Worm (Caenorhabditis elegans) whole organism, young adult: ENCODE measurements around the gene dpf-1.

Experiments used
- B0019.2 ChIP-seq: fragments of 200-800 bp; sonication (Bioruptor generic); conservative IDR thresholded peaks from 2 replicates; pipeline ENCODE4 v1.3.6; 2022; ENCODE audit warnings: missing genetic modification reagents, missing genetic modification characterization, missing compliant biosample characterization
- B0035.1 ChIP-seq: sonication (generic microtip); optimal IDR thresholded peaks from 2 replicates; lab custom pipeline; 2016; ENCODE audit warnings: missing genetic modification characterization, mild to moderate bottlenecking, missing compliant biosample characterization, missing genotype, missing genetic modification reagents
- D2030.7 ChIP-seq: fragments of 200-800 bp; sonication (Bioruptor generic); IDR thresholded peaks from 2 replicates; pipeline ENCODE4 v1.3.6; 2022; ENCODE audit warnings: missing genetic modification reagents, missing genetic modification characterization, missing compliant biosample characterization
- F33H1.4 ChIP-seq: fragments of 200-800 bp; sonication (Bioruptor generic); IDR thresholded peaks from 2 replicates; pipeline ENCODE4 v1.3.6; 2022; ENCODE audit warnings: missing genetic modification reagents, missing genetic modification characterization, missing compliant biosample characterization
- F37B4.10 ChIP-seq: fragments of 200-800 bp; sonication (Bioruptor generic); IDR thresholded peaks from 2 replicates; pipeline ENCODE4 v1.3.6; 2022; ENCODE audit warnings: missing genetic modification characterization, missing compliant biosample characterization
- F49E8.2 ChIP-seq: sonication (generic microtip); optimal IDR thresholded peaks from 3 replicates; lab custom pipeline; 2017; ENCODE audit warnings: missing genetic modification characterization, mild to moderate bottlenecking, missing compliant biosample characterization, antibody characterized with exemption, moderate library complexity; ENCODE audit not compliant: insufficient read depth
- K11D2.4 ChIP-seq: fragments of 200-800 bp; sonication (Bioruptor generic); IDR thresholded peaks from 2 replicates; pipeline ENCODE4 v1.3.6; 2022; ENCODE audit warnings: missing genetic modification reagents, missing genetic modification characterization, missing compliant biosample characterization
- K12H6.12 ChIP-seq: fragments of 200-800 bp; sonication (Bioruptor generic); optimal IDR thresholded peaks from 2 replicates; lab custom pipeline; 2018; ENCODE audit warnings: mild to moderate bottlenecking, missing genetic modification characterization, missing compliant biosample characterization
- Y53G8AR.9 ChIP-seq: fragments of 200-800 bp; sonication (Bioruptor generic); conservative IDR thresholded peaks from 2 replicates; pipeline ENCODE4 v1.3.6; 2022; ENCODE audit warnings: missing genetic modification reagents, missing genetic modification characterization, missing compliant biosample characterization
- Y95B8A.8 ChIP-seq: fragments of 200-800 bp; sonication (Bioruptor generic); IDR thresholded peaks from 2 replicates; pipeline ENCODE4 v1.3.6; 2022; ENCODE audit warnings: missing genetic modification reagents, missing genetic modification characterization, missing compliant biosample characterization
- athp-1 ChIP-seq: sonication (generic microtip); optimal IDR thresholded peaks from 2 replicates; lab custom pipeline; 2017; ENCODE audit warnings: mild to moderate bottlenecking, missing genetic modification characterization, missing compliant biosample characterization
- attf-3 ChIP-seq: fragments of 200-800 bp; sonication (Bioruptor generic); conservative IDR thresholded peaks from 2 replicates; pipeline ENCODE4 v1.3.6; 2022; ENCODE audit warnings: missing genetic modification reagents, missing genetic modification characterization, missing compliant biosample characterization
- attf-5 ChIP-seq: fragments of 200-800 bp; sonication (Bioruptor generic); optimal IDR thresholded peaks from 2 replicates; lab custom pipeline; 2018; ENCODE audit warnings: mild to moderate bottlenecking, missing genetic modification characterization, missing compliant biosample characterization
- attf-6 ChIP-seq: fragments of 200-800 bp; sonication (Bioruptor generic); IDR thresholded peaks from 2 replicates; pipeline ENCODE4 v1.3.6; 2022; ENCODE audit warnings: missing genetic modification reagents, missing genetic modification characterization, missing compliant biosample characterization
- bed-1 ChIP-seq: fragments of 200-800 bp; sonication (Bioruptor generic); IDR thresholded peaks from 2 replicates; pipeline ENCODE4 v1.3.6; 2022; ENCODE audit warnings: missing genetic modification reagents, missing genetic modification characterization, missing compliant biosample characterization
- ceh-100 ChIP-seq: fragments of 200-800 bp; sonication (Bioruptor generic); IDR thresholded peaks from 2 replicates; pipeline ENCODE4 v1.3.6; 2022; ENCODE audit warnings: missing genetic modification reagents, missing genetic modification characterization, missing compliant biosample characterization
- ceh-91 ChIP-seq: fragments of 200-800 bp; sonication (Bioruptor generic); IDR thresholded peaks from 2 replicates; pipeline ENCODE4 v1.3.6; 2022; ENCODE audit warnings: missing genetic modification reagents, missing genetic modification characterization, missing compliant biosample characterization
- chd-7 ChIP-seq: sonication (generic microtip); optimal IDR thresholded peaks from 2 replicates; lab custom pipeline; 2016; ENCODE audit warnings: mild to moderate bottlenecking, missing genetic modification characterization, moderate library complexity, missing compliant biosample characterization
- die-1 ChIP-seq: sonication (generic microtip); optimal IDR thresholded peaks from 2 replicates; lab custom pipeline; 2016; ENCODE audit warnings: missing genotype, mild to moderate bottlenecking, missing genetic modification characterization, missing compliant biosample characterization
- efl-1 ChIP-seq: fragments of 150-350 bp; optimal IDR thresholded peaks from 2 replicates; lab custom pipeline; 2014; ENCODE audit warnings: missing biosample characterization, missing genetic modification reagents, missing genetic modification characterization
- ekl-4 ChIP-seq: fragments of 200-800 bp; sonication (Bioruptor generic); IDR thresholded peaks from 2 replicates; pipeline ENCODE4 v1.3.6; 2022; ENCODE audit warnings: missing genetic modification reagents, missing genetic modification characterization, missing compliant biosample characterization
- ets-4 ChIP-seq: fragments of 200-800 bp; sonication (Bioruptor generic); optimal IDR thresholded peaks from 2 replicates; lab custom pipeline; 2018; ENCODE audit warnings: mild to moderate bottlenecking, missing genetic modification characterization, missing compliant biosample characterization
- him-1 ChIP-seq: sonication (generic microtip); optimal IDR thresholded peaks from 2 replicates; lab custom pipeline; 2016; ENCODE audit warnings: missing genotype, missing genetic modification reagents, missing genetic modification characterization, missing compliant biosample characterization
- hmg-20 ChIP-seq: fragments of 200-800 bp; sonication (Bioruptor generic); IDR thresholded peaks from 2 replicates; pipeline ENCODE4 v1.3.6; 2022; ENCODE audit warnings: missing genetic modification reagents, missing genetic modification characterization, missing compliant biosample characterization
- hrde-1 ChIP-seq: sonication (generic microtip); optimal IDR thresholded peaks from 2 replicates; lab custom pipeline; 2016; ENCODE audit warnings: missing genetic modification characterization, mild to moderate bottlenecking, missing compliant biosample characterization, moderate library complexity, missing genotype, missing genetic modification reagents, borderline replicate concordance
- hsf-1 ChIP-seq: fragments of 200-800 bp; sonication (Bioruptor generic); IDR thresholded peaks from 2 replicates; pipeline ENCODE4 v1.3.6; 2022; ENCODE audit warnings: missing genetic modification reagents, missing genetic modification characterization, missing compliant biosample characterization
- lin-26 ChIP-seq: fragments of 200-800 bp; sonication (Bioruptor generic); IDR thresholded peaks from 2 replicates; pipeline ENCODE4 v1.3.6; 2022; ENCODE audit warnings: missing genetic modification reagents, missing genetic modification characterization, missing compliant biosample characterization
- lin-35 ChIP-seq, 3 experiments: fragments of 150-350 bp in 2 of 3; sonication (generic microtip) in 1 of 3; optimal IDR thresholded peaks; 2 replicates each; lab custom pipeline; 2014 to 2018; ENCODE audit warnings: missing biosample characterization in 3 of 3, missing genetic modification characterization in 3 of 3, missing genetic modification reagents in 3 of 3
- lin-40 ChIP-seq: sonication (generic microtip); optimal IDR thresholded peaks from 2 replicates; lab custom pipeline; 2016; ENCODE audit warnings: missing genetic modification characterization, mild to moderate bottlenecking, missing compliant biosample characterization, missing genotype, missing genetic modification reagents
- lsl-1 ChIP-seq: fragments of 200-800 bp; sonication (Bioruptor generic); optimal IDR thresholded peaks from 2 replicates; lab custom pipeline; 2018; ENCODE audit warnings: mild to moderate bottlenecking, missing genetic modification characterization, moderate library complexity, missing compliant biosample characterization
- lsy-27 ChIP-seq: sonication (generic microtip); optimal IDR thresholded peaks from 2 replicates; lab custom pipeline; 2017; ENCODE audit warnings: missing genetic modification characterization, mild to moderate bottlenecking, missing compliant biosample characterization, antibody characterized with exemption, missing genotype, borderline replicate concordance; ENCODE audit not compliant: insufficient read depth
- madf-6 ChIP-seq: fragments of 200-800 bp; sonication (Bioruptor generic); IDR thresholded peaks from 2 replicates; pipeline ENCODE4 v1.3.6; 2022; ENCODE audit warnings: missing genetic modification reagents, missing genetic modification characterization, missing compliant biosample characterization
- mcd-1 ChIP-seq: fragments of 200-800 bp; sonication (Bioruptor generic); IDR thresholded peaks from 2 replicates; pipeline ENCODE4 v1.3.6; 2022; ENCODE audit warnings: missing genetic modification reagents, missing genetic modification characterization, missing compliant biosample characterization
- mel-28 ChIP-seq: sonication (generic microtip); optimal IDR thresholded peaks from 2 replicates; lab custom pipeline; 2016; ENCODE audit warnings: borderline replicate concordance, mild to moderate bottlenecking, missing genetic modification characterization, missing compliant biosample characterization
- nfyb-1 ChIP-seq: fragments of 200-800 bp; sonication (Bioruptor generic); IDR thresholded peaks from 2 replicates; pipeline ENCODE4 v1.3.6; 2022; ENCODE audit warnings: missing genetic modification reagents, missing genetic modification characterization, missing compliant biosample characterization
- nhr-90 ChIP-seq: sonication (generic microtip); optimal IDR thresholded peaks from 2 replicates; lab custom pipeline; 2016; ENCODE audit warnings: missing genotype, mild to moderate bottlenecking, missing genetic modification characterization, missing compliant biosample characterization
- pbrm-1 ChIP-seq: fragments of 200-800 bp; sonication (Bioruptor generic); IDR thresholded peaks from 2 replicates; pipeline ENCODE4 v1.3.6; 2022; ENCODE audit warnings: missing genetic modification reagents, missing genetic modification characterization, missing compliant biosample characterization
- rpc-1 ChIP-seq, 2 experiments: fragments of 150-350 bp in 1 of 2; sonication (generic microtip) in 1 of 2; optimal IDR thresholded peaks; 2 replicates each; lab custom pipeline; 2014 to 2018; ENCODE audit warnings: missing biosample characterization in 1 of 2, missing genetic modification characterization in 1 of 2, missing genetic modification reagents in 1 of 2, missing genotype in 1 of 2
- sea-2 ChIP-seq: fragments of 200-800 bp; sonication (Bioruptor generic); IDR thresholded peaks from 2 replicates; pipeline ENCODE4 v1.3.6; 2022; ENCODE audit warnings: missing genetic modification characterization, missing compliant biosample characterization
- snpc-1.3 ChIP-seq: sonication (generic microtip); optimal IDR thresholded peaks from 2 replicates; lab custom pipeline; 2017; ENCODE audit warnings: missing genetic modification characterization, mild to moderate bottlenecking, missing compliant biosample characterization, antibody characterized with exemption, moderate library complexity, missing genotype, missing genetic modification reagents; ENCODE audit not compliant: insufficient read depth
- unc-130 ChIP-seq: sonication (generic microtip); optimal IDR thresholded peaks from 2 replicates; lab custom pipeline; 2016; ENCODE audit warnings: missing genetic modification reagents, missing genetic modification characterization, missing compliant biosample characterization
- unc-62 ChIP-seq: fragments of 150-350 bp; optimal IDR thresholded peaks from 2 replicates; lab custom pipeline; 2014; ENCODE audit warnings: missing biosample characterization, missing genetic modification reagents, missing genetic modification characterization
- xnd-1 ChIP-seq: sonication (generic microtip); optimal IDR thresholded peaks from 2 replicates; lab custom pipeline; 2016; ENCODE audit warnings: missing genotype, missing genetic modification reagents, missing genetic modification characterization, missing compliant biosample characterization
- ztf-18 ChIP-seq: sonication (generic microtip); optimal IDR thresholded peaks from 2 replicates; lab custom pipeline; 2016; ENCODE audit warnings: missing genotype, mild to moderate bottlenecking, missing genetic modification characterization, missing compliant biosample characterization
- ztf-28 ChIP-seq: fragments of 200-800 bp; sonication (Bioruptor generic); IDR thresholded peaks from 2 replicates; pipeline ENCODE4 v1.3.6; 2022; ENCODE audit warnings: missing genetic modification reagents, missing genetic modification characterization, missing compliant biosample characterization
- ztf-6 ChIP-seq: fragments of 200-800 bp; sonication (Bioruptor generic); IDR thresholded peaks from 2 replicates; pipeline ENCODE4 v1.3.6; 2022; ENCODE audit warnings: missing genetic modification reagents, missing genetic modification characterization, missing compliant biosample characterization

dpf-1 gene

DNA sequence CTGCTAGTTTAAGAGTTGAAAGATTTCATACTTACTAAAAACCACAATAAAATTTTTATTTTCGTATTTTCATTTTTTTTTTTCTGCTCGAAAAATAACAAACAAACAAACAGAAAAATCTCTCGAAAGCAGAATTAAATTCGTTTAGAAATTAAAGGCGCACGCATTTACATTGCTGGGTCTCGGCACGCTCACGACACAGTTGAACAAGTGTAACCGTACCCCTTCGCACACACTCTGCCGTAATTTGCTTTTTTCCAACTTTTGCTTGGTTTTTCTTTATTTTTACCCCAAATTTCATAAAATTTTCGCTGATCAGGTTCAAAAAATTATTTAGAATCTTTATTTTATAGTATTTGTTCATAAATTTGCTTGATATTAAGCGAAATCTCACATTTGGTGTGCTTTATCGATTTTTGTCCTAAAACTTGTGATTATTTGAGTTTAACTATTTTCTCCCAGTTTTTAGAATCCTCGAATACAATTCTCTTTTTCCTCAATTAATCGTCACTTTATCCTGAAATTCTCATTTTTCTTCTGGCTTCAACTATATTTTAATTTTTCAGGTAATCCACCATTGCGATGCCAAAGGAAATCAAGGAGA is 40.6 kb downstream of the dpf-1 start, which contains the start of gene rpl-38 (continued):
- TF ChIP-seq unc-130 (GFP tag; lab: Kevin White, UChicago) (no peak), lsl-1 (GFP tag; lab: Kevin White, UChicago) (peak; percentile 97), hmg-20 (peak; percentile 19; the same call in 1 of the 2 replicates), hsf-1 (GFP tag; lab: Robert Waterston, UW) (peak; percentile 60; the same call in 1 of the 2 replicates), lsy-27 (tag; lab: Kevin White, UChicago) (peak; percentile 34), F49E8.2 (peak; percentile 75), die-1 (tag; lab: Kevin White, UChicago) (no peak), ztf-28 (GFP tag; lab: Robert Waterston, UW) (no peak), lin-26 (GFP tag; lab: Robert Waterston, UW) (no peak), lin-35 (GFP tag; optimal IDR thresholded peaks at IDR 0.05; lab: Kevin White, UChicago) (peak in 1 of 3 experiments; percentile 81), hrde-1 (tag; lab: Kevin White, UChicago) (no peak), mcd-1 (GFP tag; lab: Robert Waterston, UW) (peak; percentile 75), pbrm-1 (peak; percentile 90), nhr-90 (no peak), B0035.1 (no peak), F37B4.10 (GFP tag; lab: Robert Waterston, UW) (no peak), him-1 (tag; lab: Kevin White, UChicago) (peak; percentile 76), ceh-100 (GFP tag; lab: Robert Waterston, UW) (peak; percentile 38; the same call in 1 of the 2 replicates), efl-1 (GFP tag; lab: Kevin White, UChicago) (peak; percentile 58), attf-3 (GFP tag; lab: Robert Waterston, UW) (peak; percentile 67), D2030.7 (GFP tag; lab: Robert Waterston, UW) (peak; percentile 84), ekl-4 (peak; percentile 52), ceh-91 (GFP tag; lab: Robert Waterston, UW) (peak; percentile 66), Y53G8AR.9 (GFP tag; lab: Robert Waterston, UW) (peak; percentile 79), lin-40 (tag; lab: Kevin White, UChicago) (peak; percentile 78), attf-6 (GFP tag; lab: Robert Waterston, UW) (peak; percentile 46; the same call in 1 of the 2 replicates), Y95B8A.8 (GFP tag; lab: Robert Waterston, UW) (0 out of 2 replicates have a peak, but pooled peaks have one; percentile 48), ztf-6 (GFP tag; lab: Robert Waterston, UW) (no peak), mel-28 (tag; lab: Kevin White, UChicago) (peak; percentile 2), xnd-1 (tag; lab: Kevin White, UChicago) (peak; percentile 70), K11D2.4 (GFP tag; lab: Robert Waterston, UW) (no peak), unc-62 (GFP tag; lab: Kevin White, UChicago) (no peak), K12H6.12 (tag; lab: Kevin White, UChicago) (peak; percentile 30), sea-2 (no peak), snpc-1.3 (tag; lab: Kevin White, UChicago) (peak; percentile 85), chd-7 (tag; lab: Kevin White, UChicago) (no peak), F33H1.4 (GFP tag; lab: Robert Waterston, UW) (peak; percentile 99), attf-5 (GFP tag; lab: Kevin White, UChicago) (peak; percentile 11), B0019.2 (GFP tag; lab: Robert Waterston, UW) (peak; percentile 37; the same call in 1 of the 2 replicates), ztf-18 (tag; lab: Kevin White, UChicago) (peak; percentile 31), nfyb-1 (peak; percentile 85), bed-1 (GFP tag; lab: Robert Waterston, UW) (no peak), athp-1 (tag; lab: Kevin White, UChicago) (no peak), rpc-1 (optimal IDR thresholded peaks at IDR 0.05; lab: Kevin White, UChicago) (no peak), rpc-1 (tag; optimal IDR thresholded peaks at IDR 0.05; lab: Kevin White, UChicago) (peak; percentile 7), ets-4 (GFP tag; lab: Kevin White, UChicago) (no peak), madf-6 (GFP tag; lab: Robert Waterston, UW) (peak; percentile 91)
